Worm (Caenorhabditis elegans) whole organism, L4 larva: ENCODE results near the gene srab-10.
A peak's percentile ranks its signal among the peaks of the same experiment; 100 is the strongest.

Experiments
- F26F4.8 ChIP-seq: fragments of 200-800 bp; sonication (Bioruptor generic); conservative IDR thresholded peaks from 2 replicates; pipeline ENCODE4 v1.3.6; 2022; ENCODE audit warnings: missing genetic modification characterization, missing compliant biosample characterization
- F44E2.7 ChIP-seq: fragments of 200-800 bp; sonication (Bioruptor generic); IDR thresholded peaks from 2 replicates; pipeline ENCODE4 v2.1.2; 2022; ENCODE audit warnings: missing genetic modification characterization, missing compliant biosample characterization
- Y48G9A.11 ChIP-seq: fragments of 200-800 bp; sonication (Bioruptor generic); IDR thresholded peaks from 2 replicates; pipeline ENCODE4 v1.3.6; 2022; ENCODE audit warnings: missing genetic modification reagents, missing genetic modification characterization, missing compliant biosample characterization
- ZK337.2 ChIP-seq: fragments of 200-800 bp; sonication (Bioruptor generic); IDR thresholded peaks from 2 replicates; pipeline ENCODE4 v1.3.6; 2022; ENCODE audit warnings: missing genetic modification reagents, missing genetic modification characterization, missing compliant biosample characterization
- aha-1 ChIP-seq: fragments of 150-350 bp; peaks from one replicate; lab custom pipeline; 2014; ENCODE audit warnings: missing biosample characterization, missing genetic modification characterization
- ceh-62 ChIP-seq: sonication (generic microtip); optimal IDR thresholded peaks from 2 replicates; lab custom pipeline; 2017; ENCODE audit warnings: missing biosample characterization, missing genetic modification characterization
- ces-1 ChIP-seq: fragments of 150-350 bp; sonication (generic microtip); optimal IDR thresholded peaks from 4 replicates; lab custom pipeline; 2014; ENCODE audit warnings: missing biosample characterization, missing genetic modification reagents, missing genetic modification characterization
- daf-16 ChIP-seq, 3 experiments: sonication (generic microtip); optimal IDR thresholded peaks; 2 replicates each; lab custom pipeline; 2016 to 2017; ENCODE audit warnings: missing genetic modification characterization in 3 of 3, missing genetic modification reagents in 3 of 3, mild to moderate bottlenecking in 2 of 3, missing compliant biosample characterization in 2 of 3, missing biosample characterization in 1 of 3, moderate library complexity in 1 of 3
- daf-19 ChIP-seq: fragments of 200-800 bp; sonication (Bioruptor generic); conservative IDR thresholded peaks from 2 replicates; pipeline ENCODE4 v1.3.6; 2022; ENCODE audit warnings: missing genetic modification characterization, missing compliant biosample characterization
- daf-8 ChIP-seq: fragments of 200-800 bp; sonication (Bioruptor generic); IDR thresholded peaks from 2 replicates; pipeline ENCODE4 v1.3.6; 2022; ENCODE audit warnings: missing genetic modification characterization, missing compliant biosample characterization
- egl-43 ChIP-seq: fragments of 200-800 bp; sonication (Bioruptor generic); IDR thresholded peaks from 2 replicates; pipeline ENCODE4 v1.3.6; 2022; ENCODE audit warnings: missing genetic modification reagents, missing genetic modification characterization, missing compliant biosample characterization
- madf-5 ChIP-seq, 2 experiments: fragments of 200-800 bp; sonication (Bioruptor generic); IDR thresholded peaks; 2 replicates each; pipeline ENCODE4 v1.3.6; 2022; ENCODE audit warnings: missing compliant biosample characterization in 2 of 2, missing genetic modification characterization in 2 of 2
- mdl-1 ChIP-seq, 2 experiments: fragments of 150-350 bp in 1 of 2; sonication (generic microtip) in 1 of 2; optimal IDR thresholded peaks; 2 replicates each; lab custom pipeline; 2014 to 2017; ENCODE audit warnings: missing biosample characterization in 2 of 2, missing genetic modification characterization in 2 of 2
- nhr-28 ChIP-seq: fragments of 150-350 bp; optimal IDR thresholded peaks from 2 replicates; lab custom pipeline; 2014; ENCODE audit warnings: missing biosample characterization, missing genetic modification characterization
- nhr-6 ChIP-seq: fragments of 150-350 bp; optimal IDR thresholded peaks from 2 replicates; lab custom pipeline; 2014; ENCODE audit warnings: missing biosample characterization, missing genetic modification characterization
- pha-4 ChIP-seq, 2 experiments: fragments of 150-350 bp in 1 of 2; fragments of 200-800 bp in 1 of 2; sonication (Bioruptor generic) in 1 of 2; IDR thresholded peaks in 1 of 2; optimal IDR thresholded peaks in 1 of 2; 2 replicates each; pipeline versions ENCODE4 v1.3.6 to Lab custom; 2014 to 2022; ENCODE audit warnings: missing genetic modification characterization in 2 of 2, missing genetic modification reagents in 2 of 2, missing biosample characterization in 1 of 2, missing compliant biosample characterization in 1 of 2
- rbr-2 ChIP-seq: sonication (generic microtip); optimal IDR thresholded peaks from 2 replicates; lab custom pipeline; 2016; ENCODE audit warnings: missing genotype, missing genetic modification characterization, missing compliant biosample characterization
- set-16 ChIP-seq: fragments of 200-800 bp; sonication (Bioruptor generic); IDR thresholded peaks from 2 replicates; pipeline ENCODE4 v1.3.6; 2022; ENCODE audit warnings: missing genetic modification reagents, missing genetic modification characterization, missing compliant biosample characterization
- skn-1 ChIP-seq: fragments of 150-350 bp; optimal IDR thresholded peaks from 2 replicates; lab custom pipeline; 2014; ENCODE audit warnings: missing biosample characterization, missing genetic modification characterization
- snpc-1.2 ChIP-seq: fragments of 200-800 bp; sonication (Bioruptor generic); IDR thresholded peaks from 2 replicates; pipeline ENCODE4 v1.3.6; 2022; ENCODE audit warnings: missing genetic modification reagents, missing genetic modification characterization, missing compliant biosample characterization
- tra-1 ChIP-seq: fragments of 200-800 bp; sonication (Bioruptor generic); IDR thresholded peaks from 2 replicates; pipeline ENCODE4 v1.3.6; 2022; ENCODE audit warnings: missing genetic modification reagents, missing genetic modification characterization, missing compliant biosample characterization
- unc-62 ChIP-seq, 3 experiments: fragments of 150-350 bp in 1 of 3; sonication (generic microtip); optimal IDR thresholded peaks in 2 of 3; peaks in 1 of 3; 1 replicate in 1 of 3; 2 replicates in 2 of 3; lab custom pipeline; 2014 to 2017; ENCODE audit warnings: missing biosample characterization in 3 of 3, missing genetic modification characterization in 3 of 3, missing genetic modification reagents in 3 of 3, missing genotype in 1 of 3
- ztf-7 ChIP-seq: fragments of 150-350 bp; optimal IDR thresholded peaks from 2 replicates; lab custom pipeline; 2014; ENCODE audit warnings: missing biosample characterization, missing genetic modification characterization

The srab-10 gene

DNA sequence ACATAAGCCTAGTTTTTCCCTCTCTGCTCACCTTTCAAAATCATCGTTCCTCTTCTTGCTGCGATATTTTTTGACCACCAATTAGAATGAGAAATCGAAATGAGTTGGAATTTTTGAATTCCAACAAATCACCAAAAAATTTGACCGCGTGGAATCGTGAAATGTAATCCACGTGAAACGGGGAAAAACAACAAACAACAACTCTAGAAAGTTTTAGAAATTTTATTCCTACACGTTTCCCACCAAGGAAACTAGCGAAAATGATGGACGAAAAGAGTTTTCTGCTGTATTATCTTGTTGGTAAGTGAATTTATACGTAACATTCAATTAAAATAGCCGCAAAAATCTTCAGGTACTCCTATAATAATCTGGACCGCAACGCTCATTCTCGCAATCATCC lies 5.9 kb downstream of the srab-10 start, which contains the start of the genes irld-3 and F02C9.1:
TSS of gene irld-3 (minus strand) at position 101 of the 400 bp plus-strand sequence.
TSS of gene F02C9.1 (plus strand) at position 216 of the 400 bp plus-strand sequence.
- TF ChIP-seq snpc-1.2 (GFP tag; lab: Robert Waterston, UW) = no peak
- peak in 1 of 2 experiments; percentile 39 for TF ChIP-seq unc-62 (GFP tag; optimal IDR thresholded peaks at IDR 0.05 in 1 of 2; lab: Kevin White, UChicago)
- no peak for TF ChIP-seq unc-62 (tag; optimal IDR thresholded peaks at IDR 0.05; lab: Kevin White, UChicago)

DNA sequence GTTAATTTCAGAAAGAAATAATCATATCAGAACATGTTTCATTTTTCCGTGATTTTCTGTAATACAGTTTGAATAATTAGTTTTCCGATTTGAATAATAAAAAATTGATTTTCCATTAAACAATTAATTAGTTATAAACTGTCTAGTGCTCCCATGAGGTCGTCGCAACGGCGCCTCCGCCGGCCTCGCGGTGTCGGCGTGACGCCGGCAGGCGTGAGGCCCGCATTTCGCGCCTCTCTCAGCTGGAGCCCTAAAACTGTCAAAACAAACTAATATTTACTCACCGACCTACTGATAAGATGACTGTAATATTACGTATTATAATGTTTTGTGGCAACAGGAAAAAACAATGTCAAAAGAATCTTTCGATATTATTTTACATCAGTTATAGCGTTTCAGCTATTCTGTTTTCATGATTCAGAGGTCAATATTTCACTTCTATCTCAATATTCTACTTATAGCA lies 11.1 kb downstream of the srab-10 start, which contains the start of gene F02C9.2:
TSS of gene F02C9.2 (plus strand) at position 413 of the 463 bp plus-strand sequence.
- TF ChIP-seq nhr-28 (tag; lab: Kevin White, UChicago) (no peak), set-16 (GFP tag; lab: Robert Waterston, UW) (peak; percentile 76), ZK337.2 (no peak), unc-62 (GFP tag; optimal IDR thresholded peaks at IDR 0.05 in 1 of 2; lab: Kevin White, UChicago) (no peak), unc-62 (tag; optimal IDR thresholded peaks at IDR 0.05; lab: Kevin White, UChicago) (no peak), daf-19 (GFP tag; lab: Robert Waterston, UW) (no peak)

DNA sequence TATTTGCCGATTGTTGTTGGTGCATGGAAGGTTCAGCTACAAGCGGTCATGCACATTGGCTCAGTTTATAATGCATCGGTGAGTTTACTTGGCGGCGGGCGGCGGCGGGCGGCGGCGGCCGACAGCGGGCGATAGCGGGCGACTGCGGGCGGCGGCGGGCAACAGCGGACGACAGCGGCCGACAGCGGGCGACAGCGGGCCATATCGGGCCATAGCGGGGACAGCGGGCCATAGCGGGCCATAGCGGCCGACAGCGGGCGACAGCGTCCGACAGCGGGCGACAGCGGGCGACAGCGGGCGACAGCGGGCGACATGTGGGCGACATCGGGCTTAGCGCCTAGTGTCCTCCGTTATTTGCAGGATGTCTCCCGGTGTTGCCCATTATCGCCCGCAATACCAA lies 12.3 kb downstream of the srab-10 start:
- TF ChIP-seq egl-43 (GFP tag; lab: Robert Waterston, UW) (0 out of 2 replicates have a peak, but pooled peaks have one; percentile 11), tra-1 (no peak), F44E2.7 (GFP tag; lab: Robert Waterston, UW) (peak; percentile 62; the same call in 1 of the 2 replicates), set-16 (GFP tag; lab: Robert Waterston, UW) (peak; percentile 99), Y48G9A.11 (peak; percentile 41; the same call in 1 of the 2 replicates)

DNA sequence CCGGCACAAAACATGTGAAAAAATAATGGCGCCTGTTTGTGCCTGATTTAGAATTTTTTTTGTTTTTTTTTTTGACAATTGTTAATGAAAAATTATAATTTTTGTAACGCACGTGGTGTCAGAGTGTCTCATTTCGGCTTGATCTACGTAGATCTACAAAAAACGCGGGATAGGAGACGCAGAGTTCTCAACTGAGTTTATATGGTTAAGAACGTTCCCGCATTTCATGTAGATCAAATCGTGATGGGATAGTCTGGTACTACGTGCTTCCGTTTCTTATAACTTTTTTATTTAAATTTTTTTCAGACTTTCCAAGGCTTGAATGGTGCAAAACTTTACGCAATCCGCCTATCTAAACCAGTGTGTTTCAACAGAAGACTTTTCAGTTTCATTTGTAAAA lies 15.6 kb downstream of the srab-10 start, which contains the start of gene tat-6:
TSS of gene tat-6 (plus strand) at position 301 of the 400 bp plus-strand sequence.
- TF ChIP-seq ceh-62 (tag; lab: Kevin White, UChicago) (no peak), daf-19 (GFP tag; lab: Robert Waterston, UW) (no peak), ztf-7 (no peak), nhr-6 (tag; lab: Kevin White, UChicago) (no peak), skn-1 (tag; lab: Kevin White, UChicago) (no peak), F26F4.8 (no peak), daf-16 (GFP tag; optimal IDR thresholded peaks at IDR 0.05; lab: Kevin White, UChicago) (no peak), daf-16 (tag; optimal IDR thresholded peaks at IDR 0.05; lab: Kevin White, UChicago) (no peak), ces-1 (GFP tag; lab: Kevin White, UChicago) (no peak), daf-8 (GFP tag; lab: Robert Waterston, UW) (no peak), pha-4 (GFP tag; IDR thresholded peaks at IDR 0.05; lab: Robert Waterston, UW) (no peak), pha-4 (tag; optimal IDR thresholded peaks at IDR 0.05; lab: Kevin White, UChicago) (no peak), mdl-1 (tag; optimal IDR thresholded peaks at IDR 0.05; lab: Kevin White, UChicago) (no peak)

DNA sequence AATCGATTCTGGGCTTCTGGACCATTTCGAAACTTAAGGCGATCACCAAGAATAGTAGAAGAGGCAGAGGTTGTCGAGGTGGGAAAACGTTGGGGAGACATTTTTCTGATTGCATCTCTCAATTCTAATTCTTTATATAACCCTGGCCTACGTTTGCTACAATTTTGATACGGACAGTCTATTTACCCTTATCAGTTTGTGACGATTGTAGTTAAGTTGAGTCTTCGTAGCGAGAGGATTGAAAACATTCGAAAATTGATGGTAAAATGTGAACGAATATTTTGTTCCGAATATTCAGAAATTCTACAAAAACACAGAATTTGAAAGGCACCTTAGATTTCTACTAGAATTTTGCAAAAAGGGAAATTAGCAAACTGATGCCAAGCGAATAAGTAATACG lies 16.7 kb downstream of the srab-10 start, which contains the start of gene Y73C8C.10:
TSS of gene Y73C8C.10 (minus strand) at position 101 of the 400 bp plus-strand sequence.
- TF ChIP-seq aha-1 (tag; lab: Kevin White, UChicago) (peak; percentile 32), nhr-28 (tag; lab: Kevin White, UChicago) (peak; percentile 64), madf-5 (GFP tag; IDR thresholded peaks at IDR 0.05; lab: Robert Waterston, UW) (no peak)

DNA sequence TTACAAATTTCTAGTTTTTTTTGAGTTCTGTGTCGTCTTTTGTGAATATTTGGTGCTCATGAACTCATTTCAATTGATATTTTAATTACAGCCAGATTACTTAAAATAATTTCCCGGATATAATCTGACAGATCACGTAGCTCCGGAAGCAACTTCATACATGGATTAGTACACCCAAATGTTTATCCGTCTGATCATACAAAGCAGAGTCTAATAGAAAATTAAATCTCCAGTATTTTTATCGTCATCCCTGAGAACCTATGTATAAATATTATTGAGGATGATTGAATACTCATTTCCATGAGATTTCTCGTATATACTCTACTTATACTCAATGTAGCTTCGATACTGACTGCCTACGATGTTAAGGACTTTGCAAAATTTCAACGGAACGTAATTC lies 19.5 kb downstream of the srab-10 start, which contains the start of gene Y73C8C.12:
TSS of gene Y73C8C.12 (plus strand) at position 301 of the 400 bp plus-strand sequence.
- peak; percentile 28 for TF ChIP-seq aha-1 (tag; lab: Kevin White, UChicago)
- no peak for TF ChIP-seq F26F4.8

DNA sequence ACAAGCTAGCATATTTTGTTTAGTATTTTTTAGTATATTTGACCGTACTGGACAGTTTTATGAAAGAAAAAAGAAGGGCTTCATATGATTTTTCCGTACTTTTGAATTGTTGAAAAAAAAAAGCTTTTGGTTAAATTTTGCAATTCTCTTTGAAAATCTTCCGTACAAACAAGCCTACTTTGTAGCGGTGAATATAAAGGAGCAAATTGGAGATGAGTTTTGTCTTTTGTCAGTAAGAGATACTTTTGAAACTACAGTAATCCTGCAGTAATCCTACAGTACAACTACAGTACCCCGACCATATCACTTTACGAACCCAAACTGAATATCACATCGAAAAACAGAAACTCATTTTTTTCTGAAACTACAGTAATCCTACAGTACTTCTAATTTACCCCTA lies 22.0 kb downstream of the srab-10 start:
- TF ChIP-seq unc-62 (GFP tag; optimal IDR thresholded peaks at IDR 0.05 in 1 of 2; lab: Kevin White, UChicago) = no peak
- TF ChIP-seq unc-62 (tag; optimal IDR thresholded peaks at IDR 0.05; lab: Kevin White, UChicago) = no peak
- no peak for TF ChIP-seq rbr-2 (tag; lab: Kevin White, UChicago)
- peak; percentile 93 for TF ChIP-seq aha-1 (tag; lab: Kevin White, UChicago)
